Fruit fly (Drosophila melanogaster): Measurements from ENCODE around the gene CG31391.

The CG31391 gene

DNA sequence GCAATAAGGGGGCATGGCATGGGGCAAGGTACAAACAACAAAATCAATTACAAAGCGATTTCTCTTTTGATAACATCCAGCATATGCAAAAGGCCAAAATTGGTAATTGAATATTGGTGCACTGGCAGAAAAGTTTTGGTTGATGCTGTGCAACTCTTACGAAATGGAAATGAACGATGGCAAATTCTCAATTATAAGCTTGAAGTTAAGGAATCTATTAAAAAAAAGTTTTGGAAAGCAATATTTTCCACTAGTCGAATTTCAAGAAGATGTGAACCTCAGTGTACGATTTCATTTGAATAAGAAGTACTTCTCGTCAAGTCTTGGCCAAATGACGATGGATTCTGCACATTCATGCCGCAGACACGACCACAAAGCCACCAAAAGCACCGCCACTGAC lies 48.9 kb downstream of the CG31391 start (continued):
- TF ChIP-seq Dad (GFP tag; optimal IDR thresholded peaks at IDR 0.05) = no peak
- no peak for TF ChIP-seq Asciz (GFP tag; optimal IDR thresholded peaks at IDR 0.05)
- TF ChIP-seq chn (GFP tag; optimal IDR thresholded peaks at IDR 0.05) = peak; percentile 7
- TF ChIP-seq gt (GFP tag; IDR thresholded peaks at IDR 0.05) = no peak
- no peak for TF ChIP-seq sug (tag; optimal IDR thresholded peaks at IDR 0.05)
- no peak for TF ChIP-seq ac (GFP tag; optimal IDR thresholded peaks at IDR 0.05)
- TF ChIP-seq nerfin-1 (tag; optimal IDR thresholded peaks at IDR 0.05) = no peak
- no peak for TF ChIP-seq wdn (GFP tag; IDR thresholded peaks at IDR 0.05)
- TF ChIP-seq zen (tag; optimal IDR thresholded peaks at IDR 0.05) = no peak
- no peak for TF ChIP-seq CG14014 (GFP tag; IDR thresholded peaks at IDR 0.05)
- TF ChIP-seq CG32532 (GFP tag; IDR thresholded peaks at IDR 0.05) = no peak; the same call in 1 of the 2 replicates
- no peak for TF ChIP-seq chm (GFP tag; IDR thresholded peaks at IDR 0.05)
- TF ChIP-seq CG7271 (tag; optimal IDR thresholded peaks at IDR 0.05) = no peak
- TF ChIP-seq onecut (GFP tag; IDR thresholded peaks at IDR 0.05) = no peak
- TF ChIP-seq usp (GFP tag; optimal IDR thresholded peaks at IDR 0.05) = no peak
- no peak for TF ChIP-seq CG9817 (tag; optimal IDR thresholded peaks at IDR 0.05)
- no peak for TF ChIP-seq Optix (GFP tag; IDR thresholded peaks at IDR 0.05)
- no peak for TF ChIP-seq bowl (GFP tag; IDR thresholded peaks at IDR 0.05)
- peak; percentile 17 for TF ChIP-seq CoRest (tag; optimal IDR thresholded peaks at IDR 0.05)
- TF ChIP-seq CG11085 (GFP tag; IDR thresholded peaks at IDR 0.05) = no peak
- TF ChIP-seq CG13424 (tag; optimal IDR thresholded peaks at IDR 0.05) = no peak
- no peak for TF ChIP-seq fu2 (GFP tag; optimal IDR thresholded peaks at IDR 0.05)
- TF ChIP-seq CG31388 (GFP tag; optimal IDR thresholded peaks at IDR 0.05) = no peak
- TF ChIP-seq CG9727 (GFP tag; optimal IDR thresholded peaks at IDR 0.05) = peak; percentile 27
- TF ChIP-seq pho (GFP tag; optimal IDR thresholded peaks at IDR 0.05) = no peak
- peak; percentile 38 for TF ChIP-seq CG18262 (tag; optimal IDR thresholded peaks at IDR 0.05)
- no peak for TF ChIP-seq CG10321 (GFP tag; IDR thresholded peaks at IDR 0.05)
- TF ChIP-seq pan (optimal IDR thresholded peaks at IDR 0.05) = no peak
- peak in 1 of 2 experiments; percentile 52 for TF ChIP-seq pan (GFP tag; optimal IDR thresholded peaks at IDR 0.05 in 1 of 2, IDR thresholded peaks at IDR 0.05 in 1 of 2)
- no peak for TF ChIP-seq odd (GFP tag; optimal IDR thresholded peaks at IDR 0.05)
- TF ChIP-seq CG34422 (GFP tag; IDR thresholded peaks at IDR 0.05) = no peak
- TF ChIP-seq CG13894 (tag; optimal IDR thresholded peaks at IDR 0.05) = no peak
- no peak; the same call in 1 of the 2 replicates for TF ChIP-seq ranshi (GFP tag; IDR thresholded peaks at IDR 0.05)
- TF ChIP-seq CG8478 (optimal IDR thresholded peaks at IDR 0.05) = no peak
- TF ChIP-seq Hmr (GFP tag; optimal IDR thresholded peaks at IDR 0.05) = no peak
- no peak for TF ChIP-seq sd (tag; optimal IDR thresholded peaks at IDR 0.05)
- TF ChIP-seq CG17612 (GFP tag; IDR thresholded peaks at IDR 0.05) = no peak; the same call in 1 of the 2 replicates
- no peak for TF ChIP-seq Nf-YA (GFP tag; IDR thresholded peaks at IDR 0.05)
- no peak for TF ChIP-seq Doc3 (GFP tag; IDR thresholded peaks at IDR 0.05; ENCODE audit: partially characterized antibody)
- no peak for TF ChIP-seq CG11093 (GFP tag; IDR thresholded peaks at IDR 0.05)
- no peak for TF ChIP-seq HHEX (GFP tag; optimal IDR thresholded peaks at IDR 0.05)
- peak; percentile 16 for TF ChIP-seq CG1603 (tag; optimal IDR thresholded peaks at IDR 0.05)
- TF ChIP-seq CG6683 (GFP tag; optimal IDR thresholded peaks at IDR 0.05) = no peak
- TF ChIP-seq tin (GFP tag; optimal IDR thresholded peaks at IDR 0.05) = peak; percentile 6
- TF ChIP-seq BtbVII (GFP tag; optimal IDR thresholded peaks at IDR 0.05) = no peak
- TF ChIP-seq fru (optimal IDR thresholded peaks at IDR 0.05) = no peak
- TF ChIP-seq Dp (GFP tag; optimal IDR thresholded peaks at IDR 0.05) = no peak
- TF ChIP-seq Spps (tag; optimal IDR thresholded peaks at IDR 0.05) = peak; percentile 25
- TF ChIP-seq phol (tag; optimal IDR thresholded peaks at IDR 0.05) = peak; percentile 29
- no peak for TF ChIP-seq Sry-δ (GFP tag; optimal IDR thresholded peaks at IDR 0.05)
- TF ChIP-seq CG9609 (GFP tag; optimal IDR thresholded peaks at IDR 0.05) = no peak
- TF ChIP-seq hbn (GFP tag; IDR thresholded peaks at IDR 0.05; ENCODE audit: partially characterized antibody) = no peak
- TF ChIP-seq CG11695 (GFP tag; IDR thresholded peaks at IDR 0.05) = 0 out of 3 replicates have a peak, but pooled peaks have one; percentile 37

All from whole organism, embryonic.